Worm (Caenorhabditis elegans): ENCODE measurements around the gene T22B7.7.

ce11 chrX:5645606-5646005 lies 8.3 kb downstream of the T22B7.7 start:
- TF ChIP-seq ceh-36 (tag; optimal IDR thresholded peaks at IDR 0.05): no peak
- TF ChIP-seq hnd-1 (tag; optimal IDR thresholded peaks at IDR 0.05): no peak
- no peak for TF ChIP-seq pes-1 (GFP tag; IDR thresholded peaks at IDR 0.05)

Data from whole organism, early embryonic.